Fruit fly (Drosophila melanogaster) whole organism, adult: ENCODE results near the gene gdrd.
A peak's percentile ranks its signal among the peaks of the same experiment; 100 is the strongest.

Experiments used
- CG11617 ChIP-seq: fragments of 200-800 bp; sonication (Bioruptor generic); optimal IDR thresholded peaks from 2 replicates; lab custom pipeline; 2017; ENCODE audit warnings: mild to moderate bottlenecking, missing biosample characterization, missing genetic modification reagents, missing genetic modification characterization
- CG14711 ChIP-seq: fragments of 200-800 bp; sonication (Bioruptor generic); optimal IDR thresholded peaks from 2 replicates; lab custom pipeline; 2018; ENCODE audit warnings: missing biosample characterization, mild to moderate bottlenecking, missing genetic modification characterization, moderate library complexity
- CG1620 ChIP-seq: fragments of 200-800 bp; sonication (Bioruptor generic); optimal IDR thresholded peaks from 2 replicates; lab custom pipeline; 2016; ENCODE audit warnings: missing biosample characterization, missing genetic modification characterization
- CG33017 ChIP-seq: fragments of 200-800 bp; sonication (Bioruptor generic); optimal IDR thresholded peaks from 2 replicates; lab custom pipeline; 2018; ENCODE audit warnings: missing biosample characterization, mild to moderate bottlenecking, missing genetic modification characterization, moderate library complexity
- Mnt ChIP-seq: fragments of 200-800 bp; sonication (Bioruptor generic); optimal IDR thresholded peaks from 2 replicates; lab custom pipeline; 2016; ENCODE audit warnings: missing biosample characterization, mild to moderate bottlenecking, missing genetic modification characterization
- cnc ChIP-seq, 2 experiments: fragments of >200 bp; optimal IDR thresholded peaks; 2 replicates each; lab custom pipeline; 2017
- kay ChIP-seq: fragments of 200-800 bp; sonication (Bioruptor generic); peaks from one replicate; lab custom pipeline; 2016; ENCODE audit warnings: missing biosample characterization, missing genetic modification characterization, borderline replicate concordance
- toe ChIP-seq: fragments of 200-800 bp; sonication (Bioruptor generic); optimal IDR thresholded peaks from 2 replicates; lab custom pipeline; 2016; ENCODE audit warnings: missing biosample characterization, missing genetic modification characterization

DNA sequence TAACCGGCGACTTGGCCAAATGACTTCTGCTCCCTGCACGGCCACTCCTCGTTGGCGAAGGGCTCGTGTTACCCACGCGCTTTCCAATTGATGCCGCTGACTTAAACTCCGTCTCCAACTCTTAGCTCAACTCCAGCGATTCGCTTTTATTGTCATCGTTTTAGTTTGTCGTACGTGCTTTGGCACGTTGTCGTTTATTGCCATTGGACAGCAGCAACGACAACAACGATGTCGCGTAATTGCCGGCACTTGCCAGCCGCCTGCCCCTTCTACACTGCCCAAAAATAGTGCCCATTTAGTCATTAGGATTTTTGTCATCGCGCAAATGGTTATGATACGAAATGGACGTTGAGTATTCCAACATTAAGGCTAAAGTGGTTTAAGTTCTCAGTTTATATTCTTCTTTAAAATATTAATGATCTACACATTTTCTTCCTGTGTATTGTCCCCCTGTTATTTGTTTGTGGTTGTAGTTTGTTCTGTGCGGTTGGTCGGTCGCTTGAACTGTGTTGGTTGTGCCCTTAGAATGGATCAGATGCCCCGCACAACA, 25.3 kb upstream of the gdrd start:
- no peak for TF ChIP-seq Mnt (GFP tag; lab: Kevin White, UChicago)
- TF ChIP-seq CG14711 (tag; lab: Kevin White, UChicago): peak; percentile 39
- no peak for TF ChIP-seq CG11617 (GFP tag; lab: Kevin White, UChicago)
- TF ChIP-seq cnc (optimal IDR thresholded peaks at IDR 0.05; lab: Kevin White, UChicago): no peak
- no peak for TF ChIP-seq kay (GFP tag; lab: Kevin White, UChicago)
- TF ChIP-seq CG1620 (GFP tag; lab: Kevin White, UChicago): no peak
- no peak for TF ChIP-seq CG33017
- TF ChIP-seq toe (GFP tag; lab: Kevin White, UChicago): no peak
